Fruit fly (Drosophila melanogaster) whole organism, embryonic: Measurements from ENCODE around the gene peng.

Source experiments
- Asciz ChIP-seq: fragments of 200-800 bp; sonication (Bioruptor generic); optimal IDR thresholded peaks from 2 replicates; lab custom pipeline; 2017; ENCODE audit warnings: missing biosample characterization, mild to moderate bottlenecking, missing genetic modification characterization, missing genetic modification reagents
- Atf-2 ChIP-seq: fragments of 200-800 bp; sonication (Bioruptor generic); optimal IDR thresholded peaks from 2 replicates; lab custom pipeline; 2016; ENCODE audit warnings: missing biosample characterization, missing genetic modification characterization
- Atf6 ChIP-seq: fragments of 200-800 bp; sonication (Bioruptor generic); IDR thresholded peaks from 2 replicates; pipeline ENCODE4 v1.3.6; 2022; ENCODE audit warnings: missing biosample characterization, missing genetic modification characterization
- Awh ChIP-seq: fragments of 200-800 bp; sonication (Bioruptor generic); IDR thresholded peaks from 2 replicates; pipeline ENCODE4, ENCODE4 v1.3.6; 2022; ENCODE audit warnings: missing biosample characterization, missing genetic modification characterization
- BEAF-32 ChIP-seq: fragments of 200-800 bp; sonication (Bioruptor generic); optimal IDR thresholded peaks from 3 replicates; lab custom pipeline; 2017; ENCODE audit warnings: missing biosample characterization, missing genetic modification characterization, mild to moderate bottlenecking, moderate library complexity, missing genetic modification reagents
- Bdp1 ChIP-seq: fragments of 200-800 bp; sonication (Bioruptor generic); optimal IDR thresholded peaks from 3 replicates; lab custom pipeline; 2016; ENCODE audit warnings: missing biosample characterization, missing genetic modification characterization
- Blimp-1 ChIP-seq: fragments of 200-800 bp; sonication (Bioruptor generic); optimal IDR thresholded peaks from 3 replicates; lab custom pipeline; 2018; ENCODE audit warnings: missing biosample characterization, missing genetic modification characterization, mild to moderate bottlenecking, moderate library complexity, missing genetic modification reagents
- Bteb2 ChIP-seq: fragments of 200-800 bp; sonication (Bioruptor generic); optimal IDR thresholded peaks from 2 replicates; lab custom pipeline; 2016; ENCODE audit warnings: missing biosample characterization, missing genetic modification characterization
- CG10147 ChIP-seq: fragments of 200-800 bp; sonication (Bioruptor generic); optimal IDR thresholded peaks from 2 replicates; lab custom pipeline; 2019; ENCODE audit warnings: missing biosample characterization, mild to moderate bottlenecking, missing genetic modification characterization, moderate library complexity
- CG10267 ChIP-seq: fragments of 200-800 bp; sonication (Bioruptor generic); optimal IDR thresholded peaks from 2 replicates; lab custom pipeline; 2018; ENCODE audit warnings: missing biosample characterization, mild to moderate bottlenecking, missing genetic modification characterization, moderate library complexity
- CG10366 ChIP-seq: fragments of 200-800 bp; sonication (Bioruptor generic); IDR thresholded peaks from 2 replicates; pipeline ENCODE4 v1.3.6; 2022; ENCODE audit warnings: missing biosample characterization, missing genetic modification characterization
- CG10654 ChIP-seq: fragments of 200-800 bp; sonication (Bioruptor generic); optimal IDR thresholded peaks from 2 replicates; lab custom pipeline; 2016; ENCODE audit warnings: missing biosample characterization, missing genetic modification characterization
- CG11723 ChIP-seq: fragments of 200-800 bp; sonication (Bioruptor generic); optimal IDR thresholded peaks from 2 replicates; lab custom pipeline; 2017; ENCODE audit warnings: missing biosample characterization, mild to moderate bottlenecking, missing genetic modification characterization
- CG13287 ChIP-seq: fragments of 200-800 bp; sonication (Bioruptor generic); IDR thresholded peaks from 2 replicates; pipeline ENCODE4 v1.3.6; 2022; ENCODE audit warnings: missing biosample characterization, missing genetic modification characterization; ENCODE audit not compliant: partially characterized antibody
- CG13296 ChIP-seq: fragments of 200-800 bp; sonication (Bioruptor generic); optimal IDR thresholded peaks from 3 replicates; lab custom pipeline; 2018; ENCODE audit warnings: missing biosample characterization, mild to moderate bottlenecking, missing genetic modification characterization
- CG1602 ChIP-seq: fragments of 200-800 bp; sonication (Bioruptor generic); optimal IDR thresholded peaks from 3 replicates; lab custom pipeline; 2016; ENCODE audit warnings: missing biosample characterization, missing genetic modification characterization
- CG1603 ChIP-seq: fragments of 200-800 bp; sonication (Bioruptor generic); optimal IDR thresholded peaks from 2 replicates; lab custom pipeline; 2019; ENCODE audit warnings: missing biosample characterization, mild to moderate bottlenecking, missing genetic modification characterization, moderate library complexity
- CG2129 ChIP-seq: fragments of 200-800 bp; sonication (Bioruptor generic); IDR thresholded peaks from 2 replicates; pipeline ENCODE4 v1.3.6; 2022; ENCODE audit warnings: missing biosample characterization, missing genetic modification characterization; ENCODE audit not compliant: partially characterized antibody
- CG30403 ChIP-seq: fragments of 200-800 bp; sonication (Bioruptor generic); optimal IDR thresholded peaks from 3 replicates; lab custom pipeline; 2016; ENCODE audit warnings: missing biosample characterization, missing genetic modification characterization
- CG3065 ChIP-seq: fragments of 200-800 bp; sonication (Bioruptor generic); optimal IDR thresholded peaks from 2 replicates; lab custom pipeline; 2016; ENCODE audit warnings: missing biosample characterization, missing genetic modification characterization
- CG31388 ChIP-seq: fragments of 200-800 bp; sonication (Bioruptor generic); optimal IDR thresholded peaks from 2 replicates; lab custom pipeline; 2016; ENCODE audit warnings: missing biosample characterization, missing genetic modification characterization
- CG33213 ChIP-seq: fragments of 200-800 bp; sonication (Bioruptor generic); optimal IDR thresholded peaks from 3 replicates; lab custom pipeline; 2016; ENCODE audit warnings: missing biosample characterization, missing genetic modification characterization
- CG5953 ChIP-seq: fragments of 200-800 bp; sonication (Bioruptor generic); IDR thresholded peaks from 2 replicates; pipeline ENCODE4 v1.3.6; 2022; ENCODE audit warnings: missing biosample characterization, missing genetic modification characterization
- CG6813 ChIP-seq: fragments of 200-800 bp; sonication (Bioruptor generic); optimal IDR thresholded peaks from 2 replicates; lab custom pipeline; 2017; ENCODE audit warnings: missing biosample characterization, missing genetic modification characterization, mild to moderate bottlenecking, moderate library complexity, missing genetic modification reagents
- CG7928 ChIP-seq: fragments of 200-800 bp; sonication (Bioruptor generic); optimal IDR thresholded peaks from 2 replicates; lab custom pipeline; 2017; ENCODE audit warnings: missing biosample characterization, mild to moderate bottlenecking, missing genetic modification characterization
- CG7987 ChIP-seq: fragments of 200-800 bp; sonication (Bioruptor generic); optimal IDR thresholded peaks from 2 replicates; lab custom pipeline; 2018; ENCODE audit warnings: missing biosample characterization, mild to moderate bottlenecking, missing genetic modification characterization, moderate library complexity
- CHES-1-like ChIP-seq: fragments of 200-800 bp; sonication (Bioruptor generic); optimal IDR thresholded peaks from 2 replicates; lab custom pipeline; 2016; ENCODE audit warnings: missing biosample characterization, missing genetic modification characterization
- Dad ChIP-seq: fragments of 200-800 bp; sonication (Bioruptor generic); optimal IDR thresholded peaks from 3 replicates; lab custom pipeline; 2016; ENCODE audit warnings: missing biosample characterization, missing genetic modification characterization
- Dip2 ChIP-seq: fragments of 200-800 bp; sonication (Bioruptor generic); IDR thresholded peaks from 2 replicates; pipeline ENCODE4 v1.3.6; 2022; ENCODE audit warnings: missing biosample characterization, missing genetic modification characterization
- NK7.1 ChIP-seq: fragments of 200-800 bp; sonication (Bioruptor generic); optimal IDR thresholded peaks from 3 replicates; lab custom pipeline; 2016; ENCODE audit warnings: missing biosample characterization, missing genetic modification characterization
- Nf-YB ChIP-seq: fragments of 200-800 bp; sonication (Bioruptor generic); optimal IDR thresholded peaks from 3 replicates; lab custom pipeline; 2019; ENCODE audit warnings: missing biosample characterization, mild to moderate bottlenecking, missing genetic modification characterization, moderate library complexity
- NfI ChIP-seq: fragments of 200-800 bp; sonication (Bioruptor generic); optimal IDR thresholded peaks from 3 replicates; lab custom pipeline; 2018; ENCODE audit warnings: missing biosample characterization, mild to moderate bottlenecking, missing genetic modification characterization, moderate library complexity
- Ravus ChIP-seq: fragments of 200-800 bp; sonication (Bioruptor generic); IDR thresholded peaks from 2 replicates; pipeline ENCODE4 v1.3.6; 2022; ENCODE audit warnings: missing biosample characterization, missing genetic modification characterization
- Six4 ChIP-seq: fragments of 200-800 bp; sonication (Bioruptor generic); optimal IDR thresholded peaks from 2 replicates; lab custom pipeline; 2016; ENCODE audit warnings: missing biosample characterization, missing genetic modification characterization
- crc ChIP-seq: fragments of 200-800 bp; sonication (Bioruptor generic); optimal IDR thresholded peaks from 2 replicates; lab custom pipeline; 2016; ENCODE audit warnings: missing biosample characterization, missing genetic modification characterization
- dan ChIP-seq: fragments of 200-800 bp; sonication (Bioruptor generic); IDR thresholded peaks from 2 replicates; pipeline ENCODE4 v1.3.6; 2022; ENCODE audit warnings: missing biosample characterization, missing genetic modification characterization
- dm ChIP-seq: fragments of 200-800 bp; sonication (Bioruptor generic); optimal IDR thresholded peaks from 3 replicates; lab custom pipeline; 2016; ENCODE audit warnings: missing biosample characterization, missing genetic modification characterization
- ftz-f1 ChIP-seq: fragments of 200-800 bp; sonication (Bioruptor generic); optimal IDR thresholded peaks from 2 replicates; lab custom pipeline; 2016; ENCODE audit warnings: missing biosample characterization, missing genetic modification characterization
- ham ChIP-seq: fragments of 200-800 bp; sonication (Bioruptor generic); IDR thresholded peaks from 2 replicates; pipeline ENCODE4 v1.3.6; 2022; ENCODE audit warnings: missing biosample characterization, missing genetic modification characterization
- jing ChIP-seq: fragments of 200-800 bp; sonication (Bioruptor generic); optimal IDR thresholded peaks from 2 replicates; lab custom pipeline; 2018; ENCODE audit warnings: missing biosample characterization, mild to moderate bottlenecking, missing genetic modification characterization
- lab ChIP-seq: fragments of 200-800 bp; sonication (Bioruptor generic); optimal IDR thresholded peaks from 3 replicates; lab custom pipeline; 2017; ENCODE audit warnings: missing biosample characterization, missing genetic modification characterization, mild to moderate bottlenecking, moderate library complexity, missing genetic modification reagents
- peb ChIP-seq: fragments of 200-800 bp; sonication (Bioruptor generic); IDR thresholded peaks from 2 replicates; pipeline ENCODE4 v1.3.6; 2022; ENCODE audit warnings: missing biosample characterization, missing genetic modification characterization
- ro ChIP-seq: fragments of 200-800 bp; sonication (Bioruptor generic); IDR thresholded peaks from 2 replicates; pipeline ENCODE4 v1.3.6; 2022; ENCODE audit warnings: missing biosample characterization, missing genetic modification characterization
- run ChIP-seq: fragments of 200-800 bp; sonication (Bioruptor generic); optimal IDR thresholded peaks from 3 replicates; lab custom pipeline; 2018; ENCODE audit warnings: missing biosample characterization, mild to moderate bottlenecking, missing genetic modification characterization
- shn ChIP-seq: fragments of 200-800 bp; sonication (Bioruptor generic); optimal IDR thresholded peaks from 3 replicates; lab custom pipeline; 2016; ENCODE audit warnings: missing biosample characterization, missing genetic modification characterization
- sisA ChIP-seq: fragments of 200-800 bp; sonication (Bioruptor generic); IDR thresholded peaks from 2 replicates; pipeline ENCODE4 v1.3.6; 2022; ENCODE audit warnings: missing biosample characterization, missing genetic modification characterization
- tll ChIP-seq, 2 experiments: fragments of 200-800 bp in 1 of 2; fragments of >200 bp in 1 of 2; sonication (Bioruptor generic) in 1 of 2; optimal IDR thresholded peaks; 2 replicates each; lab custom pipeline; 2017 to 2019; ENCODE audit warnings: missing biosample characterization in 2 of 2, missing genetic modification characterization in 2 of 2, mild to moderate bottlenecking in 1 of 2, moderate library complexity in 1 of 2
- tna ChIP-seq: fragments of 200-800 bp; sonication (Bioruptor generic); IDR thresholded peaks from 2 replicates; pipeline ENCODE4 v1.3.6; 2022; ENCODE audit warnings: missing biosample characterization, missing genetic modification characterization; ENCODE audit not compliant: partially characterized antibody
- zf30C ChIP-seq: fragments of 200-800 bp; sonication (Bioruptor generic); optimal IDR thresholded peaks from 3 replicates; lab custom pipeline; 2018; ENCODE audit warnings: missing biosample characterization, mild to moderate bottlenecking, missing genetic modification characterization

Gene peng

dm6 chrX:21367363-21368072, 17.9 kb upstream of the peng start (continued):
- TF ChIP-seq Dad (GFP tag; lab: Kevin White, UChicago), result peak; percentile 93
- TF ChIP-seq Atf-2 (GFP tag; lab: Kevin White, UChicago), result peak; percentile 96
- peak; percentile 94 for TF ChIP-seq Awh (GFP tag; lab: Robert Waterston, UW)
- peak; percentile 87 for TF ChIP-seq dm (GFP tag; lab: Kevin White, UChicago)
- TF ChIP-seq tll (GFP tag; optimal IDR thresholded peaks at IDR 0.05; lab: Kevin White, UChicago), result peak in 1 of 2 experiments; percentile 47
- TF ChIP-seq CG1602 (GFP tag; lab: Kevin White, UChicago), result peak; percentile 95
- TF ChIP-seq CG11723 (GFP tag; lab: Kevin White, UChicago), result peak; percentile 98
- peak; percentile 80 for TF ChIP-seq ro (GFP tag; lab: Robert Waterston, UW)
- TF ChIP-seq CHES-1-like (GFP tag; lab: Kevin White, UChicago), result peak; percentile 93
- TF ChIP-seq ftz-f1, result peak; percentile 49
- peak; percentile 99 for TF ChIP-seq NfI (GFP tag; lab: Kevin White, UChicago)
- TF ChIP-seq CG7987 (GFP tag; lab: Kevin White, UChicago), result peak; percentile 92
- TF ChIP-seq NK7.1 (GFP tag; lab: Kevin White, UChicago), result peak; percentile 93
- peak; percentile 86 for TF ChIP-seq Nf-YB (GFP tag; lab: Kevin White, UChicago)
- TF ChIP-seq Bteb2 (GFP tag; lab: Kevin White, UChicago), result peak; percentile 97
- TF ChIP-seq CG3065 (GFP tag; lab: Kevin White, UChicago), result peak; percentile 87
- TF ChIP-seq CG10654, result peak; percentile 96
- peak; percentile 98 for TF ChIP-seq CG6813
- TF ChIP-seq Asciz, result peak; percentile 98
- TF ChIP-seq CG5953 (GFP tag; lab: Robert Waterston, UW), result peak; percentile 91
- TF ChIP-seq BEAF-32, result peak; percentile 26
- TF ChIP-seq shn, result peak; percentile 93
- peak; percentile 96 for TF ChIP-seq sisA (GFP tag; lab: Robert Waterston, UW)
- no peak for TF ChIP-seq CG13287 (GFP tag; lab: Robert Waterston, UW)
- TF ChIP-seq run (tag; lab: Kevin White, UChicago), result peak; percentile 96
- peak; percentile 92 for TF ChIP-seq CG10267 (tag; lab: Kevin White, UChicago)
- TF ChIP-seq Six4 (GFP tag; lab: Kevin White, UChicago), result peak; percentile 95
- TF ChIP-seq CG7928 (GFP tag; lab: Kevin White, UChicago), result peak; percentile 74
- TF ChIP-seq CG10147 (GFP tag; lab: Kevin White, UChicago), result peak; percentile 96
- TF ChIP-seq peb, result peak; percentile 95
- peak; percentile 99 for TF ChIP-seq CG13296 (GFP tag; lab: Kevin White, UChicago)
- peak; percentile 91 for TF ChIP-seq CG33213 (GFP tag; lab: Kevin White, UChicago)
- peak; percentile 87 for TF ChIP-seq CG31388
- TF ChIP-seq dan (GFP tag; lab: Robert Waterston, UW), result no peak; the same call in none of the 2 replicates
- peak; percentile 93 for TF ChIP-seq ham (GFP tag; lab: Robert Waterston, UW)
- TF ChIP-seq Ravus, result peak; percentile 92
- TF ChIP-seq Bdp1 (GFP tag; lab: Kevin White, UChicago), result peak; percentile 91
- peak; percentile 36 for TF ChIP-seq zf30C (GFP tag; lab: Kevin White, UChicago)
- no peak for TF ChIP-seq CG2129 (GFP tag; lab: Robert Waterston, UW)
- TF ChIP-seq CG30403 (GFP tag; lab: Kevin White, UChicago), result peak; percentile 98
- TF ChIP-seq Dip2 (GFP tag; lab: Robert Waterston, UW), result peak; percentile 71
- no peak for TF ChIP-seq tna (GFP tag; lab: Robert Waterston, UW)
- peak; percentile 97 for TF ChIP-seq Atf6 (GFP tag; lab: Robert Waterston, UW)
- peak; percentile 92 for TF ChIP-seq crc
- peak; percentile 95 for TF ChIP-seq CG10366 (GFP tag; lab: Robert Waterston, UW)
- peak; percentile 99 for TF ChIP-seq lab (GFP tag; lab: Kevin White, UChicago)
- peak; percentile 87 for TF ChIP-seq CG1603 (tag; lab: Kevin White, UChicago)
- peak; percentile 95 for TF ChIP-seq jing (GFP tag; lab: Kevin White, UChicago)
- peak; percentile 96 for TF ChIP-seq Blimp-1 (GFP tag; lab: Kevin White, UChicago)
